Worm (Caenorhabditis elegans): Measurements from ENCODE around the gene T16G12.10.

Gene T16G12.10

ce11 chrIII:10027947-10028346 lies 28.0 kb downstream of the T16G12.10 start, which contains the start of gene ins-23:
Gene ins-23, plus strand, starts transcription at chrIII:10028247.
- TF ChIP-seq aha-1 (tag) (peak; percentile 58), madf-9 (GFP tag; conservative IDR thresholded peaks at IDR 0.05) (no peak)

ce11 chrIII:10025989-10026388 lies 29.9 kb downstream of the T16G12.10 start, which contains the start of gene ins-22:
Gene ins-22, plus strand, starts transcription at chrIII:10026289.
- TF ChIP-seq ceh-62 (tag; optimal IDR thresholded peaks at IDR 0.05) (no peak), dmd-6 (GFP tag; IDR thresholded peaks at IDR 0.05) (no peak), F10B5.3 (tag; optimal IDR thresholded peaks at IDR 0.05) (no peak), ZK546.5 (tag; optimal IDR thresholded peaks at IDR 0.05) (no peak), sdz-12 (GFP tag; optimal IDR thresholded peaks at IDR 0.05) (no peak), nhr-77 (tag; optimal IDR thresholded peaks at IDR 0.05) (no peak), fos-1 (tag; optimal IDR thresholded peaks at IDR 0.05) (no peak), lin-38 (GFP tag; IDR thresholded peaks at IDR 0.05) (no peak), hmg-1.1 (GFP tag; IDR thresholded peaks at IDR 0.05) (no peak), ztf-11 (tag; optimal IDR thresholded peaks at IDR 0.05) (no peak), tra-1 (GFP tag; IDR thresholded peaks at IDR 0.05) (no peak), dmd-8 (GFP tag; IDR thresholded peaks at IDR 0.05) (no peak)

DNA sequence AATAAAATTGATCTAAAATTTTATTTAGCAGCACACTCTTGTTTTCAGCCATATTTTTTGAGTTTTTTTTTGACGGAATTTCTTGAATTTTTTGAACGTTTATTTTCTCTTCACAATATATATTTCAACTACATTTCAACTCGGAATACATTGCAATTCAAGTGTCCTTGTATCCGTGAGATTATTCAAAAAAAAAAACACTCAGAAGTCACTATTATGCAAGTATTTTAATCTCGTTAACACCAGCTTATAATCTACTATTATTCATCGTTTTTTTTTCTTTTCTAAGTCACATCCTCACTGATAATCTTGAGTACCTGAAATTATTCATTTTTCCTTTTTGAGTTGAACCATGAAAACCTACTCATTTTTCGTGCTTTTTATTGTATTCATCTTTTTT lies 32.5 kb downstream of the T16G12.10 start, which contains the start of gene ins-21:
Gene ins-21 (plus strand): TSS at position 301 of the 400 bp plus-strand sequence.
- TF ChIP-seq nhr-28 (tag; optimal IDR thresholded peaks at IDR 0.05): no peak
- no peak for TF ChIP-seq lin-1 (GFP tag; IDR thresholded peaks at IDR 0.05)
- TF ChIP-seq unc-62 (GFP tag; optimal IDR thresholded peaks at IDR 0.05 in 1 of 2): no peak
- TF ChIP-seq unc-62 (tag; optimal IDR thresholded peaks at IDR 0.05): no peak
- no peak for TF ChIP-seq pha-4 (GFP tag; IDR thresholded peaks at IDR 0.05)
- no peak for TF ChIP-seq pha-4 (tag; optimal IDR thresholded peaks at IDR 0.05)
- no peak for TF ChIP-seq lin-39 (tag; optimal IDR thresholded peaks at IDR 0.05)
- TF ChIP-seq php-3 (GFP tag; IDR thresholded peaks at IDR 0.05): no peak
- TF ChIP-seq daf-16 (GFP tag; optimal IDR thresholded peaks at IDR 0.05): no peak
- TF ChIP-seq daf-16 (tag; optimal IDR thresholded peaks at IDR 0.05): no peak
- TF ChIP-seq nhr-11 (tag; optimal IDR thresholded peaks at IDR 0.05): no peak

DNA sequence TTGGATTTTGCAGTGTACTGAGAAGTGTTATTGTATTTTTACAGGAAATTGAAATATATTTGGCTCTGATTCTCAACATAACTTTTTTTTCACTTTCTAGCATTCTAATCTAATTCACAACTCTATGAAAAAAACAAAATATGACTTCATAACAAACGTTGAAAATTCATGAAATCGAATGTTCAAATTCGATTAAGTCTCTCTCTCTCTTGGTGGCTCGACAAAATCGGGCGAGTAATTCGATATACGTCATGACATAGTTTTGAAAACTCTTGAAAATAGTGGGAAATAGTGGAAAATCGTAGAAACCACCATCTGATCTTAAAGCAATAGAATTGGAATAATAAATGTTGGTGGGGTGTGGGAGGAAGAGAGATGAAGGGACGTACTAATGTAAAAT lies 37.9 kb downstream of the T16G12.10 start:
- TF ChIP-seq ceh-20 (GFP tag; IDR thresholded peaks at IDR 0.05): no peak
- TF ChIP-seq madf-9 (GFP tag; conservative IDR thresholded peaks at IDR 0.05): no peak
- no peak for TF ChIP-seq spr-1 (tag; optimal IDR thresholded peaks at IDR 0.05)

DNA sequence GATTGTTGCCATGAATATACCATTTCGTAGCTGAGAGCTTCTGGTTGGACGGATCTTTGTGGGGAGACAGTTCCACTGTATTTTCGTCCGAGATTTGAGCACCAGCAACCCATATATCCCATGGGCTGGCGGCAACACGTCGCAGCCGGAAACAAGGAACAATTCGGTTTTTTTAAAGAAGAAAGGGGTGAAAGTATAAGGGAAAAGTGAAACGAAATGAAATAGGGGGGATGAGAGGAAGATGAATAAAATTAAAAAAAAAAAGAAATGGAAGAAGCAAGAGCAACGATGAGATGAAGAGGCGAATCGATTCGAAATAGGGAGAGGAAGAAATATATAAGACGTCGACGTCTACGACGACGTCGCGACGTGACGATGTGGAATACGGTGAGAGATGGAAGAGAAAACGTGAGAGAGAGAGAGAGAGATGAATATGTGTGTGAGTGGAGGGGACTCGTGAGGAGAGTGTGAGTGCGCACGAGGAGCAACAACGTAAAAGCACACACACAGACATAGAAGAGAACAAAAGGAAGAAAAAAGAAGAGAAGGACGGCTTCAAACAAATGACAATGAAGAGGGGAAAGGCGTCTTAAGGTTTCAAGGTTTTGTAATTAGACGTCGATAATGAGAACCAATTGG lies 39.4 kb downstream of the T16G12.10 start, which contains the start of gene rgs-1:
Gene rgs-1 (minus strand): TSS at position 146 of the 639 bp plus-strand sequence.
- TF ChIP-seq mdl-1 (tag; optimal IDR thresholded peaks at IDR 0.05) (peak in 1 of 2 experiments; percentile 85), unc-62 (GFP tag; optimal IDR thresholded peaks at IDR 0.05 in 1 of 2) (peak in 1 of 2 experiments; percentile 95), unc-62 (tag; optimal IDR thresholded peaks at IDR 0.05) (no peak), hlh-30 (tag; optimal IDR thresholded peaks at IDR 0.05; ENCODE audit: insufficient read depth) (peak; percentile 89), fkh-10 (GFP tag; optimal IDR thresholded peaks at IDR 0.05) (peak; percentile 37), Y5F2A.4 (GFP tag; optimal IDR thresholded peaks at IDR 0.05) (no peak), lin-29 (GFP tag; IDR thresholded peaks at IDR 0.05) (no peak), dmd-6 (GFP tag; IDR thresholded peaks at IDR 0.05) (no peak), hmg-1.1 (GFP tag; IDR thresholded peaks at IDR 0.05) (peak; percentile 64), ZK337.2 (GFP tag; IDR thresholded peaks at IDR 0.05) (no peak), rbr-2 (tag; optimal IDR thresholded peaks at IDR 0.05) (peak; percentile 56), aha-1 (tag) (peak; percentile 32), lsy-2 (tag; optimal IDR thresholded peaks at IDR 0.05) (peak; percentile 45 to 53)
